Fruit fly (Drosophila melanogaster) whole organism, embryonic: ENCODE data around the gene CG9586.

ENCODE experiments used
- Adf1 ChIP-seq: fragments of 200-800 bp; sonication (Bioruptor generic); IDR thresholded peaks from 2 replicates; pipeline ENCODE4 v1.3.6; 2022; ENCODE audit warnings: missing biosample characterization, missing genetic modification characterization
- Awh ChIP-seq: fragments of 200-800 bp; sonication (Bioruptor generic); IDR thresholded peaks from 2 replicates; pipeline ENCODE4, ENCODE4 v1.3.6; 2022; ENCODE audit warnings: missing biosample characterization, missing genetic modification characterization
- BEAF-32 ChIP-seq: fragments of 200-800 bp; sonication (Bioruptor generic); optimal IDR thresholded peaks from 3 replicates; lab custom pipeline; 2017; ENCODE audit warnings: missing biosample characterization, missing genetic modification characterization, mild to moderate bottlenecking, moderate library complexity, missing genetic modification reagents
- CG10209 ChIP-seq: fragments of 200-800 bp; sonication (Bioruptor generic); optimal IDR thresholded peaks from 3 replicates; lab custom pipeline; 2017; ENCODE audit warnings: missing biosample characterization, mild to moderate bottlenecking, missing genetic modification characterization, missing genetic modification reagents
- CG10431 ChIP-seq: fragments of 200-800 bp; sonication (Bioruptor generic); optimal IDR thresholded peaks from 3 replicates; lab custom pipeline; 2018; ENCODE audit warnings: missing biosample characterization, mild to moderate bottlenecking, missing genetic modification characterization
- CG10462 ChIP-seq: fragments of 200-800 bp; sonication (Bioruptor generic); optimal IDR thresholded peaks from 2 replicates; lab custom pipeline; 2016; ENCODE audit warnings: missing biosample characterization, missing genetic modification characterization
- CG11247 ChIP-seq: fragments of 200-800 bp; sonication (Bioruptor generic); IDR thresholded peaks from 2 replicates; pipeline ENCODE4 v1.3.6; 2022; ENCODE audit warnings: missing biosample characterization, missing genetic modification characterization
- CG11696 ChIP-seq: fragments of 200-800 bp; sonication (Bioruptor generic); IDR thresholded peaks from 2 replicates; pipeline ENCODE4 v1.3.6; 2022; ENCODE audit warnings: missing biosample characterization, missing genetic modification characterization
- CG13424 ChIP-seq: fragments of 200-800 bp; sonication (Bioruptor generic); optimal IDR thresholded peaks from 2 replicates; lab custom pipeline; 2019; ENCODE audit warnings: missing biosample characterization, mild to moderate bottlenecking, missing genetic modification characterization, moderate library complexity
- CG14860 ChIP-seq: fragments of 200-800 bp; sonication (Bioruptor generic); IDR thresholded peaks from 3 replicates; pipeline ENCODE4 v1.3.6; 2022; ENCODE audit warnings: missing biosample characterization, missing genetic modification characterization; ENCODE audit not compliant: partially characterized antibody
- CG1602 ChIP-seq: fragments of 200-800 bp; sonication (Bioruptor generic); optimal IDR thresholded peaks from 3 replicates; lab custom pipeline; 2016; ENCODE audit warnings: missing biosample characterization, missing genetic modification characterization
- CG31365 ChIP-seq: fragments of 200-800 bp; sonication (Bioruptor generic); optimal IDR thresholded peaks from 2 replicates; lab custom pipeline; 2018; ENCODE audit warnings: missing biosample characterization, mild to moderate bottlenecking, missing genetic modification characterization
- CG31441 ChIP-seq: fragments of 200-800 bp; sonication (Bioruptor generic); IDR thresholded peaks from 2 replicates; pipeline ENCODE4 v1.3.6; 2022; ENCODE audit warnings: missing biosample characterization, missing genetic modification characterization
- CG3281 ChIP-seq: fragments of 200-800 bp; sonication (Bioruptor generic); optimal IDR thresholded peaks from 3 replicates; lab custom pipeline; 2017; ENCODE audit warnings: missing biosample characterization, mild to moderate bottlenecking, missing genetic modification characterization
- CG3838 ChIP-seq: fragments of 200-800 bp; sonication (Bioruptor generic); optimal IDR thresholded peaks from 3 replicates; lab custom pipeline; 2016; ENCODE audit warnings: missing biosample characterization, missing genetic modification characterization
- CG4820 ChIP-seq: fragments of 200-800 bp; sonication (Bioruptor generic); optimal IDR thresholded peaks from 3 replicates; lab custom pipeline; 2016; ENCODE audit warnings: missing biosample characterization, missing genetic modification characterization
- CG6683 ChIP-seq: fragments of 200-800 bp; sonication (Bioruptor generic); optimal IDR thresholded peaks from 2 replicates; lab custom pipeline; 2017; ENCODE audit warnings: missing biosample characterization, mild to moderate bottlenecking, missing genetic modification characterization, missing genetic modification reagents
- CHES-1-like ChIP-seq: fragments of 200-800 bp; sonication (Bioruptor generic); optimal IDR thresholded peaks from 2 replicates; lab custom pipeline; 2016; ENCODE audit warnings: missing biosample characterization, missing genetic modification characterization
- CkIIα-i1 ChIP-seq: fragments of 200-800 bp; sonication (Bioruptor generic); IDR thresholded peaks from 2 replicates; pipeline ENCODE4 v1.3.6; 2022; ENCODE audit warnings: missing biosample characterization, missing genetic modification characterization
- Dll ChIP-seq: fragments of 200-800 bp; sonication (Bioruptor generic); IDR thresholded peaks from 4 replicates; pipeline ENCODE4 v1.3.6; 2022; ENCODE audit warnings: missing biosample characterization, missing genetic modification characterization; ENCODE audit not compliant: partially characterized antibody
- Ets65A ChIP-seq: fragments of 200-800 bp; sonication (Bioruptor generic); peaks from one replicate; lab custom pipeline; 2016; ENCODE audit warnings: missing biosample characterization, missing genetic modification characterization
- H2.0 ChIP-seq: fragments of 200-800 bp; sonication (Bioruptor generic); IDR thresholded peaks from 2 replicates; pipeline ENCODE4 v1.3.6; 2022; ENCODE audit warnings: missing biosample characterization, missing genetic modification characterization
- Hey ChIP-seq: fragments of 200-800 bp; sonication (Bioruptor generic); optimal IDR thresholded peaks from 3 replicates; lab custom pipeline; 2018; ENCODE audit warnings: missing biosample characterization, mild to moderate bottlenecking, missing genetic modification characterization
- Hr39 ChIP-seq: fragments of >200 bp; optimal IDR thresholded peaks from 2 replicates; lab custom pipeline; 2017
- Hr51 ChIP-seq, 2 experiments: fragments of 200-800 bp; sonication (Bioruptor generic); optimal IDR thresholded peaks; 2 replicates in 1 of 2; 3 replicates in 1 of 2; lab custom pipeline; 2016 to 2018; ENCODE audit warnings: missing biosample characterization in 2 of 2, missing genetic modification characterization in 2 of 2, mild to moderate bottlenecking in 1 of 2, moderate library complexity in 1 of 2
- Hsf ChIP-seq: fragments of 200-800 bp; sonication (Bioruptor generic); optimal IDR thresholded peaks from 3 replicates; lab custom pipeline; 2016; ENCODE audit warnings: missing biosample characterization, missing genetic modification characterization
- NFAT ChIP-seq: fragments of 200-800 bp; sonication (Bioruptor generic); IDR thresholded peaks from 2 replicates; pipeline ENCODE4 v1.3.6; 2022; ENCODE audit warnings: missing biosample characterization, missing genetic modification characterization
- NK7.1 ChIP-seq: fragments of 200-800 bp; sonication (Bioruptor generic); optimal IDR thresholded peaks from 3 replicates; lab custom pipeline; 2016; ENCODE audit warnings: missing biosample characterization, missing genetic modification characterization
- Rfx ChIP-seq: fragments of 200-800 bp; sonication (Bioruptor generic); IDR thresholded peaks from 2 replicates; pipeline ENCODE4 v1.3.6; 2022; ENCODE audit warnings: missing biosample characterization, missing genetic modification characterization
- Rx ChIP-seq: fragments of 200-800 bp; sonication (Bioruptor generic); IDR thresholded peaks from 2 replicates; pipeline ENCODE4 v1.3.6; 2022; ENCODE audit warnings: missing biosample characterization, missing genetic modification characterization
- Trl ChIP-seq, 3 experiments: fragments of >200 bp in 2 of 3; fragments of 200-800 bp in 1 of 3; sonication (Bioruptor generic) in 1 of 3; optimal IDR thresholded peaks; 2 replicates in 1 of 3; 3 replicates in 2 of 3; lab custom pipeline; 2016 to 2017; ENCODE audit warnings: missing biosample characterization in 1 of 3, missing genetic modification characterization in 1 of 3
- Vsx1 ChIP-seq: fragments of 200-800 bp; sonication (Bioruptor generic); optimal IDR thresholded peaks from 2 replicates; lab custom pipeline; 2017; ENCODE audit warnings: missing biosample characterization, mild to moderate bottlenecking, missing genetic modification characterization, missing genetic modification reagents
- ac ChIP-seq: fragments of 200-800 bp; sonication (Bioruptor generic); optimal IDR thresholded peaks from 3 replicates; lab custom pipeline; 2017; ENCODE audit warnings: missing biosample characterization, mild to moderate bottlenecking, missing genetic modification characterization
- amos ChIP-seq: fragments of 200-800 bp; sonication (Bioruptor generic); IDR thresholded peaks from 2 replicates; pipeline ENCODE4 v1.3.6; 2022; ENCODE audit warnings: missing biosample characterization, missing genetic modification characterization; ENCODE audit not compliant: partially characterized antibody
- ap ChIP-seq: fragments of 200-800 bp; sonication (Bioruptor generic); IDR thresholded peaks from 2 replicates; pipeline ENCODE4 v1.3.6; 2022; ENCODE audit warnings: missing biosample characterization, missing genetic modification characterization
- ara ChIP-seq: fragments of 200-800 bp; sonication (Bioruptor generic); IDR thresholded peaks from 2 replicates; pipeline ENCODE4 v1.3.6; 2022; ENCODE audit warnings: missing biosample characterization, missing genetic modification characterization
- chm ChIP-seq: fragments of 200-800 bp; sonication (Bioruptor generic); IDR thresholded peaks from 2 replicates; pipeline ENCODE4 v1.3.6; 2022; ENCODE audit warnings: missing biosample characterization, missing genetic modification characterization
- fd102C ChIP-seq: fragments of 200-800 bp; sonication (Bioruptor generic); optimal IDR thresholded peaks from 2 replicates; lab custom pipeline; 2018; ENCODE audit warnings: missing biosample characterization, mild to moderate bottlenecking, missing genetic modification characterization, moderate library complexity
- gem ChIP-seq: fragments of 200-800 bp; sonication (Bioruptor generic); optimal IDR thresholded peaks from 2 replicates; lab custom pipeline; 2019; ENCODE audit warnings: missing biosample characterization, mild to moderate bottlenecking, missing genetic modification characterization, moderate library complexity
- insv ChIP-seq, 2 experiments: fragments of 200-800 bp; sonication (Bioruptor generic); optimal IDR thresholded peaks; 3 replicates each; lab custom pipeline; 2016 to 2018; ENCODE audit warnings: missing biosample characterization in 2 of 2, missing genetic modification characterization in 2 of 2
- jumu ChIP-seq: fragments of 200-800 bp; sonication (Bioruptor generic); optimal IDR thresholded peaks from 3 replicates; lab custom pipeline; 2016; ENCODE audit warnings: missing biosample characterization, missing genetic modification characterization
- knrl ChIP-seq: fragments of 200-800 bp; sonication (Bioruptor generic); IDR thresholded peaks from 3 replicates; pipeline ENCODE4 v1.3.6; 2022; ENCODE audit warnings: missing biosample characterization, missing genetic modification characterization; ENCODE audit not compliant: partially characterized antibody
- lbe ChIP-seq: fragments of 200-800 bp; sonication (Bioruptor generic); optimal IDR thresholded peaks from 2 replicates; lab custom pipeline; 2016; ENCODE audit warnings: missing biosample characterization, mild to moderate bottlenecking, missing genetic modification characterization
- nerfin-2 ChIP-seq: fragments of 200-800 bp; sonication (Bioruptor generic); IDR thresholded peaks from 2 replicates; pipeline ENCODE4 v1.3.6; 2022; ENCODE audit warnings: missing biosample characterization, missing genetic modification characterization; ENCODE audit not compliant: partially characterized antibody
- nom ChIP-seq: fragments of 200-800 bp; sonication (Bioruptor generic); optimal IDR thresholded peaks from 2 replicates; lab custom pipeline; 2017; ENCODE audit warnings: missing biosample characterization, missing genetic modification characterization, mild to moderate bottlenecking, moderate library complexity, missing genetic modification reagents
- pros ChIP-seq: fragments of 200-800 bp; sonication (Bioruptor generic); optimal IDR thresholded peaks from 3 replicates; lab custom pipeline; 2019; ENCODE audit warnings: missing biosample characterization, mild to moderate bottlenecking, missing genetic modification characterization, moderate library complexity
- row ChIP-seq: fragments of 200-800 bp; sonication (Bioruptor generic); IDR thresholded peaks from 3 replicates; pipeline ENCODE4 v1.3.6; 2022; ENCODE audit warnings: missing biosample characterization, missing genetic modification characterization
- wdn ChIP-seq: fragments of 200-800 bp; sonication (Bioruptor generic); IDR thresholded peaks from 2 replicates; pipeline ENCODE4 v1.3.6; 2022; ENCODE audit warnings: missing biosample characterization, missing genetic modification characterization
- yki ChIP-seq: fragments of >200 bp; optimal IDR thresholded peaks from 3 replicates; lab custom pipeline; 2018

The CG9586 gene

DNA sequence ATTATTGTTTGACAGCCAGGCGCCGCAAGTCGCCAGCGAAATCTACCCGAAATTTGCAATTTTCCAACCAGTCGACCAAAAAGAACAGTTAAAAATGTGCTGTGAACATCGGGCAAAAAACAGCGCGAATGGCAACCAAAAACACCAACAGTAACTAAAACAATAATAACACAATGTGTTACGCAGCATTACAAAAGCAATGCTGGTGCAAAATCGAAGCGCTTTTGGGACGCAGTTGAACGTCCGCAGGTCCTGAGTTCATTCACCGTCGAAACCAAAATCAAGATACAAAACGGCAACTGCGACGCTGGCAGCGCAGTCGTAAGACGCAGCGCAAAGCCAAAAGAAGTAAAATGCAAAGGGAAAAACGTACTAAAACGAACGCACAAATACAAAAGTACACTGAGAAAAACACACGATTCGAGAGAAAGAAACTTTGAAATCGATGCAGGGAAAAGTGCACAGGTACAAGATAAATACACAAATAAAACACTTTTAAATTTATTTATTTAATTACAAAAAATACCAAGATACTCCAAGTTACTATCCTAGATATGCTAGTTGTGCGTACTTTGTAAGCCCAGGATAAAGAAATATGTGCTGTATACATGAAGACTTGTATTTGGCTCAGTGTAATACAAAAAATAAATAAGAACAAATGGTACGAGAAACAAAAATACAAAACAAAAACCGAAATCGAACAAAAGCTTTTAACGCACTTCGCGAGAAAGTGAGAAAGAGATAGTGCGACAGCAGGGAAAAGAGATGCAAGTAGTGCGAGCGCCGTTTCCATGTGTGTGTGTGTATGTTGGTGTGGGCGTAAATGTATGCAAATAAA, 44.8 kb upstream of the CG9586 start (continued):
- TF ChIP-seq Vsx1 = peak; percentile 30
- no peak for TF ChIP-seq CG14860 (GFP tag; lab: Robert Waterston, UW)
- no peak for TF ChIP-seq CG10431 (GFP tag; lab: Kevin White, UChicago)
- TF ChIP-seq CG6683 (GFP tag; lab: Kevin White, UChicago) = peak; percentile 38
- peak; percentile 87 for TF ChIP-seq gem
- peak; percentile 70 for TF ChIP-seq row (GFP tag; lab: Robert Waterston, UW)
- TF ChIP-seq nom (GFP tag; lab: Kevin White, UChicago) = peak; percentile 82
- TF ChIP-seq jumu = no peak
- no peak for TF ChIP-seq NFAT (GFP tag; lab: Robert Waterston, UW)
- TF ChIP-seq Hsf = peak; percentile 64
- TF ChIP-seq CkIIα-i1 (GFP tag; lab: Robert Waterston, UW) = no peak
- no peak for TF ChIP-seq knrl (GFP tag; lab: Robert Waterston, UW)
- TF ChIP-seq CHES-1-like (GFP tag; lab: Kevin White, UChicago) = no peak
- peak; percentile 53; the same call in 1 of the 2 replicates for TF ChIP-seq Rfx (GFP tag; lab: Robert Waterston, UW)
- no peak for TF ChIP-seq insv (GFP tag; optimal IDR thresholded peaks at IDR 0.05; lab: Kevin White, UChicago)
- TF ChIP-seq CG31365 (tag; lab: Kevin White, UChicago) = no peak
- TF ChIP-seq BEAF-32 (GFP tag; lab: Kevin White, UChicago) = no peak
- no peak for TF ChIP-seq NK7.1 (GFP tag; lab: Kevin White, UChicago)
- no peak for TF ChIP-seq Dll
- 0 out of 2 replicates have a peak, but pooled peaks have one; percentile 11 for TF ChIP-seq CG11696 (GFP tag; lab: Robert Waterston, UW)
- TF ChIP-seq H2.0 (GFP tag; lab: Robert Waterston, UW) = no peak
- no peak for TF ChIP-seq Hr39 (lab: Kevin White, UChicago)
- TF ChIP-seq CG11247 = peak; percentile 32; the same call in 1 of the 2 replicates
- TF ChIP-seq CG10209 = peak; percentile 70
- no peak for TF ChIP-seq ap
- no peak for TF ChIP-seq amos (GFP tag; lab: Robert Waterston, UW)
- TF ChIP-seq Hey = no peak
- TF ChIP-seq CG1602 (GFP tag; lab: Kevin White, UChicago) = peak; percentile 35
- TF ChIP-seq pros (GFP tag; lab: Kevin White, UChicago) = no peak
- TF ChIP-seq Adf1 (GFP tag; lab: Robert Waterston, UW) = peak; percentile 50
- no peak for TF ChIP-seq wdn (GFP tag; lab: Robert Waterston, UW)
- peak; percentile 53 for TF ChIP-seq CG4820 (GFP tag; lab: Kevin White, UChicago)
- no peak for TF ChIP-seq yki (lab: Kevin White, UChicago)
- no peak for TF ChIP-seq ac (GFP tag; lab: Kevin White, UChicago)
- no peak for TF ChIP-seq CG10462 (GFP tag; lab: Kevin White, UChicago)
- TF ChIP-seq Trl (optimal IDR thresholded peaks at IDR 0.05; lab: Kevin White, UChicago) = no peak
- TF ChIP-seq Trl (GFP tag; optimal IDR thresholded peaks at IDR 0.05; lab: Kevin White, UChicago) = no peak
- TF ChIP-seq fd102C (GFP tag; lab: Kevin White, UChicago) = no peak
- no peak for TF ChIP-seq chm
- no peak for TF ChIP-seq nerfin-2 (GFP tag; lab: Robert Waterston, UW)
- TF ChIP-seq Ets65A (GFP tag; lab: Kevin White, UChicago) = peak; percentile 92
- TF ChIP-seq ara (GFP tag; lab: Robert Waterston, UW) = no peak
- peak; percentile 69 for TF ChIP-seq CG3281 (GFP tag; lab: Kevin White, UChicago)
- TF ChIP-seq lbe (GFP tag; lab: Kevin White, UChicago) = peak; percentile 94
- peak in 1 of 2 experiments; percentile 73 for TF ChIP-seq Hr51 (GFP tag; optimal IDR thresholded peaks at IDR 0.05; lab: Kevin White, UChicago)
- peak; percentile 5; the same call in 1 of the 2 replicates for TF ChIP-seq Rx (GFP tag; lab: Robert Waterston, UW)
- TF ChIP-seq CG13424 (tag; lab: Kevin White, UChicago) = peak; percentile 79
- TF ChIP-seq CG31441 (GFP tag; lab: Robert Waterston, UW) = peak; percentile 74
- no peak for TF ChIP-seq Awh (GFP tag; lab: Robert Waterston, UW)
- no peak for TF ChIP-seq CG3838
